Fruit fly (Drosophila melanogaster) whole organism, embryonic: ENCODE measurements around the gene brat.

Experiments used
- Adf1 ChIP-seq: fragments of 200-800 bp; sonication (Bioruptor generic); IDR thresholded peaks from 2 replicates; pipeline ENCODE4 v1.3.6; 2022; ENCODE audit warnings: missing biosample characterization, missing genetic modification characterization
- Aef1 ChIP-seq: fragments of 200-800 bp; sonication (Bioruptor generic); IDR thresholded peaks from 3 replicates; pipeline ENCODE4 v1.3.6; 2022; ENCODE audit warnings: missing biosample characterization, missing genetic modification characterization
- Atf-2 ChIP-seq: fragments of 200-800 bp; sonication (Bioruptor generic); optimal IDR thresholded peaks from 2 replicates; lab custom pipeline; 2016; ENCODE audit warnings: missing biosample characterization, missing genetic modification characterization
- C15 ChIP-seq: fragments of 200-800 bp; sonication (Bioruptor generic); IDR thresholded peaks from 3 replicates; pipeline ENCODE4 v1.3.6; 2022; ENCODE audit warnings: missing biosample characterization, missing genetic modification characterization
- CG11398 ChIP-seq: fragments of 200-800 bp; sonication (Bioruptor generic); optimal IDR thresholded peaks from 2 replicates; lab custom pipeline; 2016; ENCODE audit warnings: missing biosample characterization, missing genetic modification characterization
- CG12071 ChIP-seq: fragments of 200-800 bp; sonication (Bioruptor generic); optimal IDR thresholded peaks from 3 replicates; lab custom pipeline; 2018; ENCODE audit warnings: missing biosample characterization, mild to moderate bottlenecking, missing genetic modification characterization
- CG12219 ChIP-seq: fragments of 200-800 bp; sonication (Bioruptor generic); optimal IDR thresholded peaks from 3 replicates; lab custom pipeline; 2018; ENCODE audit warnings: missing biosample characterization, mild to moderate bottlenecking, missing genetic modification characterization
- CG12659 ChIP-seq: fragments of 200-800 bp; sonication (Bioruptor generic); optimal IDR thresholded peaks from 3 replicates; lab custom pipeline; 2017; ENCODE audit warnings: mild to moderate bottlenecking, missing biosample characterization, missing genetic modification reagents, missing genetic modification characterization
- CG2129 ChIP-seq: fragments of 200-800 bp; sonication (Bioruptor generic); IDR thresholded peaks from 2 replicates; pipeline ENCODE4 v1.3.6; 2022; ENCODE audit warnings: missing biosample characterization, missing genetic modification characterization; ENCODE audit not compliant: partially characterized antibody
- CG30020 ChIP-seq: fragments of 200-800 bp; optimal IDR thresholded peaks from 2 replicates; lab custom pipeline; 2019; ENCODE audit warnings: missing biosample characterization, mild to moderate bottlenecking, missing genetic modification characterization, moderate library complexity
- CG32767 ChIP-seq: fragments of 200-800 bp; sonication (Bioruptor generic); IDR thresholded peaks from 2 replicates; pipeline ENCODE4 v1.3.6; 2022; ENCODE audit warnings: missing biosample characterization, missing genetic modification characterization
- CG34224 ChIP-seq: fragments of 200-800 bp; sonication (Bioruptor generic); IDR thresholded peaks from 3 replicates; pipeline ENCODE4 v1.3.6; 2022; ENCODE audit warnings: missing biosample characterization, missing genetic modification characterization; ENCODE audit not compliant: partially characterized antibody
- CG6765 ChIP-seq: fragments of 200-800 bp; sonication (Bioruptor generic); optimal IDR thresholded peaks from 3 replicates; lab custom pipeline; 2017; ENCODE audit warnings: missing biosample characterization, mild to moderate bottlenecking, missing genetic modification characterization
- CG6791 ChIP-seq: fragments of 200-800 bp; sonication (Bioruptor generic); IDR thresholded peaks from 3 replicates; pipeline ENCODE4 v1.3.6; 2022; ENCODE audit warnings: missing biosample characterization, missing genetic modification characterization; ENCODE audit not compliant: partially characterized antibody
- CG7987 ChIP-seq: fragments of 200-800 bp; sonication (Bioruptor generic); optimal IDR thresholded peaks from 2 replicates; lab custom pipeline; 2018; ENCODE audit warnings: missing biosample characterization, mild to moderate bottlenecking, missing genetic modification characterization, moderate library complexity
- CG8944 ChIP-seq: fragments of 200-800 bp; sonication (Bioruptor generic); optimal IDR thresholded peaks from 3 replicates; lab custom pipeline; 2016; ENCODE audit warnings: missing biosample characterization, missing genetic modification characterization
- CG9797 ChIP-seq: fragments of 200-800 bp; sonication (Bioruptor generic); optimal IDR thresholded peaks from 3 replicates; lab custom pipeline; 2018; ENCODE audit warnings: missing biosample characterization, mild to moderate bottlenecking, missing genetic modification characterization
- Dip3 ChIP-seq: fragments of 200-800 bp; sonication (Bioruptor generic); optimal IDR thresholded peaks from 3 replicates; lab custom pipeline; 2016; ENCODE audit warnings: missing biosample characterization, missing genetic modification characterization
- Doc3 ChIP-seq: fragments of 200-800 bp; sonication (Bioruptor generic); IDR thresholded peaks from 3 replicates; pipeline ENCODE4 v1.3.6; 2022; ENCODE audit warnings: missing biosample characterization, missing genetic modification characterization; ENCODE audit not compliant: partially characterized antibody
- Ets97D ChIP-seq: fragments of 200-800 bp; sonication (Bioruptor generic); optimal IDR thresholded peaks from 3 replicates; lab custom pipeline; 2016; ENCODE audit warnings: missing biosample characterization, missing genetic modification characterization
- HHEX ChIP-seq: fragments of 200-800 bp; sonication (Bioruptor generic); optimal IDR thresholded peaks from 3 replicates; lab custom pipeline; 2017; ENCODE audit warnings: missing biosample characterization, mild to moderate bottlenecking, missing genetic modification characterization, missing genetic modification reagents
- HLH54F ChIP-seq: fragments of 200-800 bp; sonication (Bioruptor generic); optimal IDR thresholded peaks from 3 replicates; lab custom pipeline; 2016; ENCODE audit warnings: missing biosample characterization, missing genetic modification characterization
- Lhr ChIP-seq: fragments of 200-800 bp; sonication (Bioruptor generic); optimal IDR thresholded peaks from 3 replicates; lab custom pipeline; 2017; ENCODE audit warnings: mild to moderate bottlenecking, missing biosample characterization, missing genetic modification reagents, missing genetic modification characterization
- Mes4 ChIP-seq: fragments of 200-800 bp; sonication (Bioruptor generic); optimal IDR thresholded peaks from 2 replicates; lab custom pipeline; 2016; ENCODE audit warnings: missing biosample characterization, missing genetic modification characterization
- Mrtf ChIP-seq: fragments of 200-800 bp; sonication (Bioruptor generic); IDR thresholded peaks from 3 replicates; pipeline ENCODE4 v1.3.6; 2022; ENCODE audit warnings: missing biosample characterization, missing genetic modification characterization
- Myb ChIP-seq: fragments of 200-800 bp; sonication (Bioruptor generic); optimal IDR thresholded peaks from 2 replicates; lab custom pipeline; 2016; ENCODE audit warnings: missing biosample characterization, missing genetic modification characterization
- Oaz ChIP-seq: fragments of 200-800 bp; sonication (Bioruptor generic); IDR thresholded peaks from 2 replicates; pipeline ENCODE4 v1.3.6; 2022; ENCODE audit warnings: missing biosample characterization, missing genetic modification characterization
- Ptx1 ChIP-seq: fragments of 200-800 bp; sonication (Bioruptor generic); IDR thresholded peaks from 2 replicates; pipeline ENCODE4 v1.3.6; 2022; ENCODE audit warnings: missing biosample characterization, missing genetic modification characterization
- YL-1 ChIP-seq: fragments of 200-800 bp; sonication (Bioruptor generic); optimal IDR thresholded peaks from 3 replicates; lab custom pipeline; 2017; ENCODE audit warnings: missing biosample characterization, mild to moderate bottlenecking, missing genetic modification characterization
- ase ChIP-seq: fragments of 200-800 bp; sonication (Bioruptor generic); IDR thresholded peaks from 3 replicates; pipeline ENCODE4 v1.3.6; 2022; ENCODE audit warnings: missing biosample characterization, missing genetic modification characterization
- bigmax ChIP-seq: fragments of 200-800 bp; sonication (Bioruptor generic); optimal IDR thresholded peaks from 2 replicates; lab custom pipeline; 2018; ENCODE audit warnings: missing biosample characterization, mild to moderate bottlenecking, missing genetic modification characterization
- crol ChIP-seq: fragments of 200-800 bp; sonication (Bioruptor generic); IDR thresholded peaks from 2 replicates; pipeline ENCODE4 v1.3.6; 2022; ENCODE audit warnings: missing biosample characterization, missing genetic modification characterization
- dan ChIP-seq: fragments of 200-800 bp; sonication (Bioruptor generic); IDR thresholded peaks from 2 replicates; pipeline ENCODE4 v1.3.6; 2022; ENCODE audit warnings: missing biosample characterization, missing genetic modification characterization
- dmrt11E ChIP-seq: fragments of 200-800 bp; sonication (Bioruptor generic); optimal IDR thresholded peaks from 3 replicates; lab custom pipeline; 2018; ENCODE audit warnings: missing biosample characterization, mild to moderate bottlenecking, missing genetic modification characterization, moderate library complexity
- dpn ChIP-seq, 2 experiments: fragments of 200-800 bp; sonication (Bioruptor generic); optimal IDR thresholded peaks; 3 replicates each; lab custom pipeline; 2016; ENCODE audit warnings: missing biosample characterization in 2 of 2, missing genetic modification characterization in 2 of 2
- ewg ChIP-seq: fragments of 200-800 bp; sonication (Bioruptor generic); optimal IDR thresholded peaks from 3 replicates; lab custom pipeline; 2017; ENCODE audit warnings: mild to moderate bottlenecking, missing biosample characterization, missing genetic modification reagents, missing genetic modification characterization
- grn ChIP-seq: fragments of 200-800 bp; sonication (Bioruptor generic); optimal IDR thresholded peaks from 3 replicates; lab custom pipeline; 2017; ENCODE audit warnings: missing biosample characterization, missing genetic modification characterization
- h ChIP-seq: fragments of >200 bp; optimal IDR thresholded peaks from 2 replicates; lab custom pipeline; 2017
- mld ChIP-seq: fragments of 200-800 bp; sonication (Bioruptor generic); IDR thresholded peaks from 3 replicates; pipeline ENCODE4 v1.3.6; 2022; ENCODE audit warnings: missing biosample characterization, missing genetic modification characterization; ENCODE audit not compliant: partially characterized antibody
- nerfin-1 ChIP-seq: fragments of 200-800 bp; sonication (Bioruptor generic); optimal IDR thresholded peaks from 3 replicates; lab custom pipeline; 2019; ENCODE audit warnings: missing biosample characterization, mild to moderate bottlenecking, missing genetic modification characterization, moderate library complexity
- nerfin-2 ChIP-seq: fragments of 200-800 bp; sonication (Bioruptor generic); IDR thresholded peaks from 2 replicates; pipeline ENCODE4 v1.3.6; 2022; ENCODE audit warnings: missing biosample characterization, missing genetic modification characterization; ENCODE audit not compliant: partially characterized antibody
- p53 ChIP-seq: fragments of 200-800 bp; sonication (Bioruptor generic); optimal IDR thresholded peaks from 2 replicates; lab custom pipeline; 2016; ENCODE audit warnings: missing biosample characterization, missing genetic modification characterization
- pros ChIP-seq: fragments of 200-800 bp; sonication (Bioruptor generic); optimal IDR thresholded peaks from 3 replicates; lab custom pipeline; 2019; ENCODE audit warnings: missing biosample characterization, mild to moderate bottlenecking, missing genetic modification characterization, moderate library complexity
- seq ChIP-seq: fragments of 200-800 bp; sonication (Bioruptor generic); IDR thresholded peaks from 2 replicates; pipeline ENCODE4 v1.3.6; 2022; ENCODE audit warnings: missing biosample characterization, missing genetic modification characterization
- sr ChIP-seq: fragments of 200-800 bp; sonication (Bioruptor generic); IDR thresholded peaks from 3 replicates; pipeline ENCODE4 v1.3.6; 2022; ENCODE audit warnings: missing biosample characterization, missing genetic modification characterization
- stwl ChIP-seq: fragments of 200-800 bp; sonication (Bioruptor generic); optimal IDR thresholded peaks from 3 replicates; lab custom pipeline; 2018; ENCODE audit warnings: missing biosample characterization, mild to moderate bottlenecking, missing genetic modification characterization, moderate library complexity
- wor ChIP-seq: fragments of 200-800 bp; sonication (Bioruptor generic); IDR thresholded peaks from 2 replicates; pipeline ENCODE4 v1.3.6; 2022; ENCODE audit warnings: missing biosample characterization, missing genetic modification characterization
- z ChIP-seq: fragments of 200-800 bp; sonication (Bioruptor generic); IDR thresholded peaks from 3 replicates; pipeline ENCODE4 v1.3.6; 2022; ENCODE audit warnings: missing biosample characterization, missing genetic modification characterization

The brat gene

DNA sequence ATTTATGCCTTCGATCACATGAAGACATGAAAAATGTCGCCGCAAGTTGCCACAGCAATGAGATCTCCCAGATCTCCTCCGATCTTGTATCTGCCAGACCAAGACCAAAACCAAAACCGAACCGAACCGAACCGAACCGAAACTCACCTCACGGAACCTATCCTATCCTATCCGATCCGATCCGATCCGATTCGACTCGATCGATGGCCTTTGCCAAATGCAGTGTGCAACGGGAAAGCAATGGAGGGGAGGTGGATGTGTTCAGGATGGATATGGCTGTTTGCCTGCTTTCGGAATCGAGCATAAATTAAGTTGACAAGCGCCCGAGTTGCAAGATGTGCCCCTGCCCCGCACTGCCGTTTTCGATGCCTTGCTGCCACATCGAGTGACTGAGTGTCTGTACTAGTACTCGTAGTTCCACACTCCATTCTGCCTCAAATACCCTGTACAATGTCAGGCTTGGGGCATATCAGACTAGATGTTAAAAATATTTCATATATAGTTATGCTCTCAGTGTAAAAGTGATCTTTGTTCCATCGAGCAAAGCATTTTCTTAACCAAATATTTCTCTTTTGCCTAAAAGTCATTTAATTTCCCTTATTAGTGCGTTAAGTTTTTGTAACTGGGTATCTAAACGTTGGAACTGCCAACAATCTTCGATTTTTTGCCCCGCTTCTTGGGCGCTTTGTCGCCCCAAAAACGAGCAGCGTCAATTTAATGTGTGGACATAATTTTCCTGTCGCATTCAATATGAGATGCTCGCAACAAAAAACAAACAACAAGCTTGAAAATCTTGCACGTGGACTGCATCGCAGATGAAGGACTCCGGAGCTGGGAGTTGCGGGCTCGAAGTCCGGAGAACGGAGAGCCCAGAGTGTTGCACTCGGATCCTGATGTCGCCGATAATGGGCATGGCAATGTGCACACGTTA lies 92.6 kb downstream of the brat start (continued):
- TF ChIP-seq CG32767 (GFP tag; lab: Robert Waterston, UW), result peak; percentile 48; the same call in 1 of the 2 replicates
- TF ChIP-seq Mes4 (GFP tag; lab: Kevin White, UChicago), result peak; percentile 74
- peak; percentile 38 for TF ChIP-seq HHEX (GFP tag; lab: Kevin White, UChicago)
- TF ChIP-seq dpn (GFP tag; optimal IDR thresholded peaks at IDR 0.05; lab: Kevin White, UChicago), result peak; percentile 71 to 80
- no peak for TF ChIP-seq bigmax
- no peak for TF ChIP-seq CG9797 (GFP tag; lab: Kevin White, UChicago)
- peak; percentile 33 for TF ChIP-seq stwl
- TF ChIP-seq CG11398, result peak; percentile 45
- no peak for TF ChIP-seq CG6765
- TF ChIP-seq YL-1 (GFP tag; lab: Kevin White, UChicago), result no peak
- TF ChIP-seq Lhr (GFP tag; lab: Kevin White, UChicago), result peak; percentile 71
- TF ChIP-seq C15 (GFP tag; lab: Robert Waterston, UW), result no peak
- TF ChIP-seq Dip3 (GFP tag; lab: Kevin White, UChicago), result no peak
- peak; percentile 84 for TF ChIP-seq Ptx1 (GFP tag; lab: Robert Waterston, UW)
- no peak for TF ChIP-seq nerfin-2 (GFP tag; lab: Robert Waterston, UW)
- TF ChIP-seq Myb (GFP tag; lab: Kevin White, UChicago), result peak; percentile 9
- no peak for TF ChIP-seq CG2129 (GFP tag; lab: Robert Waterston, UW)
- peak; percentile 22; the same call in 1 of the 2 replicates for TF ChIP-seq Oaz (GFP tag; lab: Robert Waterston, UW)
- peak; percentile 57 for TF ChIP-seq HLH54F (GFP tag; lab: Kevin White, UChicago)
- no peak for TF ChIP-seq sr
- TF ChIP-seq CG34224, result no peak
- 0 out of 2 replicates have a peak, but pooled peaks have one; percentile 31 for TF ChIP-seq seq (GFP tag; lab: Robert Waterston, UW)
- TF ChIP-seq Atf-2 (GFP tag; lab: Kevin White, UChicago), result peak; percentile 77
- TF ChIP-seq wor (GFP tag; lab: Robert Waterston, UW), result peak; percentile 78
- peak; percentile 76 for TF ChIP-seq CG12219 (GFP tag; lab: Kevin White, UChicago)
- TF ChIP-seq Doc3 (GFP tag; lab: Robert Waterston, UW), result no peak
- peak; percentile 55; the same call in 1 of the 3 replicates for TF ChIP-seq ase (GFP tag; lab: Robert Waterston, UW)
- no peak for TF ChIP-seq CG7987 (GFP tag; lab: Kevin White, UChicago)
- TF ChIP-seq pros (GFP tag; lab: Kevin White, UChicago), result no peak
- TF ChIP-seq dan (GFP tag; lab: Robert Waterston, UW), result peak; percentile 76
- peak; percentile 37 for TF ChIP-seq nerfin-1 (tag; lab: Kevin White, UChicago)
- TF ChIP-seq Mrtf (GFP tag; lab: Robert Waterston, UW), result peak; percentile 68; the same call in 2 of the 3 replicates
- TF ChIP-seq h (lab: Kevin White, UChicago), result no peak
- peak; percentile 23 for TF ChIP-seq CG30020
- TF ChIP-seq z, result peak; percentile 68; the same call in 1 of the 3 replicates
- TF ChIP-seq ewg (GFP tag; lab: Kevin White, UChicago), result peak; percentile 75
- TF ChIP-seq mld (GFP tag; lab: Robert Waterston, UW), result no peak
- TF ChIP-seq CG12071 (GFP tag; lab: Kevin White, UChicago), result peak; percentile 15
- no peak for TF ChIP-seq CG6791
- TF ChIP-seq grn (GFP tag; lab: Kevin White, UChicago), result no peak
- TF ChIP-seq crol (GFP tag; lab: Robert Waterston, UW), result peak; percentile 41; the same call in 1 of the 2 replicates
- peak; percentile 94 for TF ChIP-seq dmrt11E (tag; lab: Kevin White, UChicago)
- peak; percentile 51 for TF ChIP-seq CG12659 (GFP tag; lab: Kevin White, UChicago)
- peak; percentile 46 for TF ChIP-seq Ets97D (GFP tag; lab: Kevin White, UChicago)
- TF ChIP-seq CG8944 (GFP tag; lab: Kevin White, UChicago), result peak; percentile 79
- TF ChIP-seq p53 (GFP tag; lab: Kevin White, UChicago), result no peak
- no peak for TF ChIP-seq Adf1 (GFP tag; lab: Robert Waterston, UW)
- no peak; the same call in 2 of the 3 replicates for TF ChIP-seq Aef1
